Worm (Caenorhabditis elegans): Measurements from ENCODE around the gene srz-103.

- TF ChIP-seq aly-1 (tag; optimal IDR thresholded peaks at IDR 0.05), result no peak
- TF ChIP-seq ama-1 (optimal IDR thresholded peaks at IDR 0.05), result no peak
- TF ChIP-seq tbx-37 (GFP tag; conservative IDR thresholded peaks at IDR 0.05), result no peak
- TF ChIP-seq pes-1 (GFP tag; IDR thresholded peaks at IDR 0.05), result no peak
Measured at ce11 chrV:16728431-16728830, 49.3 kb upstream of the srz-103 start, which contains the start of gene fbxa-127.

Measured in whole organism, early embryonic.